Worm (Caenorhabditis elegans): ENCODE measurements around the gene srz-9.

The srz-9 gene

ce11 chrIII:1221995-1222394, 41.8 kb upstream of the srz-9 start:
- TF ChIP-seq elt-2 (tag; optimal IDR thresholded peaks at IDR 0.05) (peak; percentile 15), tlp-1 (tag; optimal IDR thresholded peaks at IDR 0.05) (no peak)

ce11 chrIII:1223319-1224093, 40.3 kb upstream of the srz-9 start:
- TF ChIP-seq lin-15B (tag; optimal IDR thresholded peaks at IDR 0.05) (no peak), elt-2 (tag; optimal IDR thresholded peaks at IDR 0.05) (peak; percentile 24), nhr-237 (tag; optimal IDR thresholded peaks at IDR 0.05) (no peak), C16A3.4 (tag; optimal IDR thresholded peaks at IDR 0.05) (no peak), aha-1 (tag; optimal IDR thresholded peaks at IDR 0.05) (no peak), nhr-20 (tag; optimal IDR thresholded peaks at IDR 0.05) (peak; percentile 21), lin-35 (GFP tag; optimal IDR thresholded peaks at IDR 0.05) (peak in 1 of 2 experiments; percentile 16), lsy-2 (tag; optimal IDR thresholded peaks at IDR 0.05) (peak in 1 of 2 experiments; percentile 18), jun-1 (tag; optimal IDR thresholded peaks at IDR 0.05) (peak; percentile 16), fkh-4 (tag; optimal IDR thresholded peaks at IDR 0.05; ENCODE audit: borderline replicate concordance) (no peak), sup-37 (GFP tag; optimal IDR thresholded peaks at IDR 0.05) (no peak), ceh-88 (GFP tag; IDR thresholded peaks at IDR 0.05) (no peak), efl-3 (GFP tag; optimal IDR thresholded peaks at IDR 0.05) (no peak), ceh-8 (GFP tag; optimal IDR thresholded peaks at IDR 0.05) (no peak), lin-14 (GFP tag; optimal IDR thresholded peaks at IDR 0.05) (peak; percentile 27), lin-13 (GFP tag; optimal IDR thresholded peaks at IDR 0.05) (peak; percentile 10), unc-130 (tag; optimal IDR thresholded peaks at IDR 0.05) (no peak), mdl-1 (tag; optimal IDR thresholded peaks at IDR 0.05) (peak in 1 of 2 experiments; percentile 46), ces-1 (GFP tag; optimal IDR thresholded peaks at IDR 0.05) (no peak), skn-1 (tag; optimal IDR thresholded peaks at IDR 0.05) (no peak), sox-4 (tag; optimal IDR thresholded peaks at IDR 0.05) (no peak), nhr-77 (tag; optimal IDR thresholded peaks at IDR 0.05) (peak; percentile 6), nhr-71 (tag; optimal IDR thresholded peaks at IDR 0.05) (peak; percentile 28), pag-3 (tag; optimal IDR thresholded peaks at IDR 0.05; ENCODE audit: borderline replicate concordance, insufficient read depth) (no peak)

- TF ChIP-seq F16B12.6 (tag; optimal IDR thresholded peaks at IDR 0.05) (no peak), elt-2 (tag; optimal IDR thresholded peaks at IDR 0.05) (peak; percentile 69)
These were observed 38.7 kb upstream of the srz-9 start for ce11 chrIII:1225116-1225515.

ce11 chrIII:1225595-1225994, 38.2 kb upstream of the srz-9 start:
- TF ChIP-seq jun-1 (tag; optimal IDR thresholded peaks at IDR 0.05) (no peak), ceh-8 (GFP tag; optimal IDR thresholded peaks at IDR 0.05) (peak; percentile 76), aha-1 (tag; optimal IDR thresholded peaks at IDR 0.05) (no peak), tbx-2 (tag; optimal IDR thresholded peaks at IDR 0.05) (no peak), lin-14 (GFP tag; optimal IDR thresholded peaks at IDR 0.05) (peak; percentile 47), efl-1 (optimal IDR thresholded peaks at IDR 0.05) (no peak), efl-1 (GFP tag; optimal IDR thresholded peaks at IDR 0.05 in 1 of 2) (peak in 1 of 2 experiments; percentile 42), nhr-71 (tag; optimal IDR thresholded peaks at IDR 0.05) (no peak), ceh-90 (tag; optimal IDR thresholded peaks at IDR 0.05) (no peak)

- TF ChIP-seq efl-1 (optimal IDR thresholded peaks at IDR 0.05): no peak
- peak in 1 of 2 experiments; percentile 74 for TF ChIP-seq efl-1 (GFP tag; optimal IDR thresholded peaks at IDR 0.05 in 1 of 2)
- no peak for TF ChIP-seq nhr-28 (tag; optimal IDR thresholded peaks at IDR 0.05)
- peak; percentile 19 for TF ChIP-seq nhr-20 (tag; optimal IDR thresholded peaks at IDR 0.05)
- TF ChIP-seq unc-130 (tag; optimal IDR thresholded peaks at IDR 0.05): no peak
- TF ChIP-seq nhr-71 (tag; optimal IDR thresholded peaks at IDR 0.05): peak; percentile 0
- TF ChIP-seq rnt-1 (tag; optimal IDR thresholded peaks at IDR 0.05): no peak
- peak; percentile 9 for TF ChIP-seq tbx-2 (tag; optimal IDR thresholded peaks at IDR 0.05)
- TF ChIP-seq lsy-2 (tag; optimal IDR thresholded peaks at IDR 0.05): peak in 1 of 2 experiments; percentile 18
- TF ChIP-seq lin-14 (GFP tag; optimal IDR thresholded peaks at IDR 0.05): peak; percentile 24
- TF ChIP-seq nhr-77 (tag; optimal IDR thresholded peaks at IDR 0.05): peak; percentile 12
These were observed 37.5 kb upstream of the srz-9 start for ce11 chrIII:1226256-1226655.

Data from whole organism, L1 larva.